Worm (Caenorhabditis elegans) whole organism, mixed stage, embryonic: ENCODE data around the gene lgc-54.

ENCODE experiments used
- M03D4.4 ChIP-seq: sonication (generic microtip); optimal IDR thresholded peaks from 2 replicates; lab custom pipeline; 2017; ENCODE audit warnings: mild to moderate bottlenecking, missing genetic modification characterization, missing compliant biosample characterization
- bed-3 ChIP-seq: fragments of 200-800 bp; sonication (Bioruptor generic); optimal IDR thresholded peaks from 3 replicates; lab custom pipeline; 2018; ENCODE audit warnings: mild to moderate bottlenecking, missing genetic modification characterization, moderate library complexity, missing compliant biosample characterization
- blmp-1 ChIP-seq: fragments of 150-350 bp; optimal IDR thresholded peaks from 2 replicates; lab custom pipeline; 2014; ENCODE audit warnings: missing biosample characterization, missing genetic modification characterization
- ceh-39 ChIP-seq: fragments of 150-350 bp; optimal IDR thresholded peaks from 2 replicates; lab custom pipeline; 2014; ENCODE audit warnings: missing biosample characterization, missing genetic modification characterization
- ceh-43 ChIP-seq: fragments of 200-800 bp; sonication (Bioruptor generic); optimal IDR thresholded peaks from 2 replicates; lab custom pipeline; 2018; ENCODE audit warnings: mild to moderate bottlenecking, missing genetic modification characterization, moderate library complexity, missing compliant biosample characterization
- ceh-83 ChIP-seq: fragments of 200-800 bp; sonication (Bioruptor generic); optimal IDR thresholded peaks from 2 replicates; lab custom pipeline; 2018; ENCODE audit warnings: mild to moderate bottlenecking, missing genetic modification characterization, missing compliant biosample characterization
- cnd-1 ChIP-seq: fragments of 200-800 bp; sonication (Bioruptor generic); optimal IDR thresholded peaks from 2 replicates; lab custom pipeline; 2018; ENCODE audit warnings: mild to moderate bottlenecking, missing genetic modification characterization, missing compliant biosample characterization
- elt-1 ChIP-seq: sonication (generic microtip); optimal IDR thresholded peaks from 2 replicates; lab custom pipeline; 2017; ENCODE audit warnings: missing genetic modification characterization, mild to moderate bottlenecking, missing compliant biosample characterization, antibody characterized with exemption, moderate library complexity, borderline replicate concordance; ENCODE audit not compliant: insufficient read depth
- elt-3 ChIP-seq: fragments of 150-350 bp; optimal IDR thresholded peaks from 2 replicates; lab custom pipeline; 2014; ENCODE audit warnings: missing biosample characterization, missing genetic modification characterization
- flh-1 ChIP-seq: fragments of 200-800 bp; sonication (Bioruptor generic); optimal IDR thresholded peaks from 2 replicates; lab custom pipeline; 2018; ENCODE audit warnings: mild to moderate bottlenecking, missing genetic modification characterization, moderate library complexity, missing compliant biosample characterization
- ham-2 ChIP-seq: fragments of 200-800 bp; sonication (Bioruptor generic); optimal IDR thresholded peaks from 2 replicates; lab custom pipeline; 2018; ENCODE audit warnings: mild to moderate bottlenecking, missing genetic modification characterization, missing compliant biosample characterization
- lin-13 ChIP-seq: fragments of 150-350 bp; optimal IDR thresholded peaks from 2 replicates; lab custom pipeline; 2014; ENCODE audit warnings: missing biosample characterization, missing genetic modification characterization
- lin-32 ChIP-seq: fragments of 200-800 bp; sonication (Bioruptor generic); optimal IDR thresholded peaks from 2 replicates; lab custom pipeline; 2018; ENCODE audit warnings: mild to moderate bottlenecking, missing genetic modification characterization, missing compliant biosample characterization
- lsy-2 ChIP-seq: fragments of 150-350 bp; optimal IDR thresholded peaks from 2 replicates; lab custom pipeline; 2014; ENCODE audit warnings: missing biosample characterization, missing genetic modification characterization
- mab-5 ChIP-seq: fragments of 150-350 bp; optimal IDR thresholded peaks from 2 replicates; lab custom pipeline; 2014; ENCODE audit warnings: missing biosample characterization, missing genetic modification characterization
- mep-1 ChIP-seq: fragments of 150-350 bp; optimal IDR thresholded peaks from 2 replicates; lab custom pipeline; 2017; ENCODE audit warnings: missing biosample characterization, missing genetic modification reagents, missing genetic modification characterization, inconsistent platforms
- nhr-2 ChIP-seq: fragments of 150-350 bp; optimal IDR thresholded peaks from 2 replicates; lab custom pipeline; 2014; ENCODE audit warnings: missing biosample characterization, missing genetic modification characterization
- nhr-28 ChIP-seq: fragments of 150-350 bp; optimal IDR thresholded peaks from 2 replicates; lab custom pipeline; 2014; ENCODE audit warnings: missing biosample characterization, missing genetic modification characterization
- nhr-76 ChIP-seq: sonication (generic microtip); optimal IDR thresholded peaks from 2 replicates; lab custom pipeline; 2017; ENCODE audit warnings: missing biosample characterization, missing genetic modification characterization
- pha-4 ChIP-seq: fragments of 150-350 bp; optimal IDR thresholded peaks from 2 replicates; lab custom pipeline; 2018; ENCODE audit warnings: missing biosample characterization, missing genetic modification reagents, missing genetic modification characterization
- sem-2 ChIP-seq: fragments of 200-800 bp; sonication (Bioruptor generic); optimal IDR thresholded peaks from 2 replicates; lab custom pipeline; 2018; ENCODE audit warnings: mild to moderate bottlenecking, missing genetic modification characterization, missing compliant biosample characterization
- sptf-1 ChIP-seq: sonication (generic microtip); optimal IDR thresholded peaks from 2 replicates; lab custom pipeline; 2017; ENCODE audit warnings: mild to moderate bottlenecking, missing genetic modification characterization, moderate library complexity, missing compliant biosample characterization
- tbx-8 ChIP-seq: fragments of 200-800 bp; sonication (Bioruptor generic); optimal IDR thresholded peaks from 2 replicates; lab custom pipeline; 2018; ENCODE audit warnings: mild to moderate bottlenecking, missing genetic modification characterization, moderate library complexity, missing compliant biosample characterization
- unc-120 ChIP-seq: sonication (generic microtip); optimal IDR thresholded peaks from 2 replicates; lab custom pipeline; 2017; ENCODE audit warnings: missing genetic modification characterization, missing compliant biosample characterization; ENCODE audit not compliant: poor library complexity, severe bottlenecking
- unc-39 ChIP-seq: fragments of 150-350 bp; optimal IDR thresholded peaks from 2 replicates; lab custom pipeline; 2014; ENCODE audit warnings: missing biosample characterization, missing genetic modification characterization
- unc-62 ChIP-seq: fragments of 150-350 bp; optimal IDR thresholded peaks from 2 replicates; lab custom pipeline; 2014; ENCODE audit warnings: missing biosample characterization, missing genetic modification reagents, missing genetic modification characterization
- zip-8 ChIP-seq: fragments of 150-350 bp; optimal IDR thresholded peaks from 2 replicates; lab custom pipeline; 2014; ENCODE audit warnings: missing biosample characterization, missing genetic modification characterization
- ztf-11 ChIP-seq: fragments of 150-350 bp; optimal IDR thresholded peaks from 2 replicates; lab custom pipeline; 2014; ENCODE audit warnings: missing biosample characterization, missing genetic modification characterization

lgc-54 gene

DNA sequence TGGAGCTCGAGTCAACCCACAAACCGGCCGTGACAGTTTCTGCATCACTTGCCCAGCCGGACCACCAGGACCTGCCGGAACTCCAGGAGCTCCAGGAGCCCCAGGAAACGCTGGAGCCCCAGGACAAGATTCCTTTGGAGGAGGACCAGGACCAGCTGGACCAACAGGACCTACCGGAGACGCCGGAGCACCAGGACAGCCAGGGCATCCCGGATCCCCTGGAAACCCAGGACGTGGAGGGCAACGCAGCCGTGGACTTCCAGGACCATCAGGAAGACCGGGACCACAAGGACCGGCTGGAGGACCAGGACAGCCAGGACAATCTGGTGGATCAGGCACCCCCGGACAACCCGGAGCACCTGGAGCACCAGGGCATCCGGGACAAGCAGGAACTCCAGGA lies 16.3 kb downstream of the lgc-54 start:
- TF ChIP-seq nhr-2 (tag; lab: Kevin White, UChicago) (no peak), unc-62 (GFP tag; lab: Kevin White, UChicago) (no peak), lin-32 (GFP tag; lab: Kevin White, UChicago) (no peak), flh-1 (GFP tag; lab: Kevin White, UChicago) (no peak)

DNA sequence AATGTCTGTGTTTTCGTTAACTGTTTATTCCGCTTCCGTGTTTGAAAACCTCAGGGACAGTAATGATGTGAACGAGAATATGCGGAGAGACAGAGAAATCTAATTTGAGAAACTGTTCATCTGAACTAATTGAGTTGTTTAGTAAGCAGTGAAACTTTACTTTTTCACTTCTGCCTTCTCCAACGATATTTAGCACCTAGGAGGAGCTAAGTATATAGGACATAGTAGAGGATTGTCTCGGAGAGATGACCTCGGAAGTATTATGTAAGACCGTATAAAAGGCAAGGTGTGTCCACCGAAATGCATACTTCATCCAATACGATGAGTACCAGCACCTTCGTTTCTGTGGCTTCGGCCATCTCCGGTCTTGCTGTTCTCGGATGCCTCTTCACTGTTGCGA lies 17.0 kb downstream of the lgc-54 start, which contains the start of gene col-141:
Gene col-141 (plus strand): TSS at position 301 of the 400 bp plus-strand sequence.
- TF ChIP-seq bed-3 (GFP tag; lab: Kevin White, UChicago) = no peak
- no peak for TF ChIP-seq lin-32 (GFP tag; lab: Kevin White, UChicago)
- TF ChIP-seq unc-62 (GFP tag; lab: Kevin White, UChicago) = no peak
- no peak for TF ChIP-seq elt-3 (tag; lab: Kevin White, UChicago)
- no peak for TF ChIP-seq lsy-2 (tag; lab: Kevin White, UChicago)
- TF ChIP-seq elt-1 (tag; lab: Kevin White, UChicago) = no peak
- TF ChIP-seq tbx-8 (GFP tag; lab: Kevin White, UChicago) = no peak
- TF ChIP-seq blmp-1 = no peak
- no peak for TF ChIP-seq ceh-39
- no peak for TF ChIP-seq mab-5 (tag; lab: Kevin White, UChicago)
- no peak for TF ChIP-seq nhr-28 (tag; lab: Kevin White, UChicago)
- TF ChIP-seq, all 35 proteins: peak for 0

DNA sequence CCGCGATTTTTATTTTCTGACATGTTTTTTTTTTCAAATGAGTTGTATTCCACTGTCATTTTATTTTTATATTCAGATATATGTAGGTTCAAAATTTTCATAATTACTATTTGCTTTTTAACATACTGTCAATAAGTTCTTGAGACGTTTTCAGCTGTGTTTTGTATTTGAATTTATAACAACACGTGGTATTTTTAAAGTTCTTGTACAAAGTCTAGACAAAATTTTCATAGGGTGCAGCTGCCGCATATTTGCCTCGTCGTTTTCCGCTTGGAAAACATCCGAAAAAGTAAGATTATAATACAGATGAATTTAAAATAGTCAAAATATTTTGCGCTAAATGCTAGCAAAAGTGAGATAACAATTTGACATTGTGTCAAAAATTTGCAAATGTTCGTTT lies 17.6 kb downstream of the lgc-54 start, which contains the start of gene dmsr-15:
Gene dmsr-15 (minus strand): TSS at position 101 of the 400 bp plus-strand sequence.
- no peak for TF ChIP-seq lin-32 (GFP tag; lab: Kevin White, UChicago)

DNA sequence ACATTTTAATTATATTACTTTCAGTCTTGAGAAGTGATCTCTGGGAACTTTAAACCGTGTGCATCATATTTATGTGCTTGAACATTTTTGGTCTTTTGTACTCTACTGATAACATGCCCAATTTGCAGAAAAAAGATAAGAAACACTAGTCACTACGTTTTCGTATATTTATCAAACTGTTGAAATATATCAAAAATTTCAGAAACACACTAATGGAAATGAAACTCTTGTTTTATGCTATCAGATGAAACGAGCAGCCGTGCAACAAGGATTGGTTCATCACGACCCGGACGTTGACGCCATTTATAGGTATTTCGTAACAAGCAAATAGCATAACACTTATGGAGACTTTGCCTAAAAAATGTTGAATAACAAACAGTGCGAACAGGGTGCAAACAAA lies 23.0 kb downstream of the lgc-54 start:
- TF ChIP-seq zip-8 = no peak
- no peak for TF ChIP-seq M03D4.4 (tag; lab: Kevin White, UChicago)
- TF ChIP-seq ham-2 (GFP tag; lab: Kevin White, UChicago) = no peak
- no peak for TF ChIP-seq unc-62 (GFP tag; lab: Kevin White, UChicago)
- TF ChIP-seq sptf-1 (tag; lab: Kevin White, UChicago) = no peak
- TF ChIP-seq ztf-11 = no peak
- no peak for TF ChIP-seq sem-2
- no peak for TF ChIP-seq unc-39
- TF ChIP-seq lin-13 = no peak
- TF ChIP-seq nhr-76 (tag; lab: Kevin White, UChicago) = no peak
- no peak for TF ChIP-seq cnd-1 (tag; lab: Kevin White, UChicago)
- TF ChIP-seq ceh-83 = no peak
- no peak for TF ChIP-seq elt-1 (tag; lab: Kevin White, UChicago)
- TF ChIP-seq lsy-2 (tag; lab: Kevin White, UChicago) = no peak
- TF ChIP-seq unc-120 (tag; lab: Kevin White, UChicago) = no peak
- no peak for TF ChIP-seq pha-4 (tag; lab: Kevin White, UChicago)
- TF ChIP-seq, all 35 proteins: peak for 0

DNA sequence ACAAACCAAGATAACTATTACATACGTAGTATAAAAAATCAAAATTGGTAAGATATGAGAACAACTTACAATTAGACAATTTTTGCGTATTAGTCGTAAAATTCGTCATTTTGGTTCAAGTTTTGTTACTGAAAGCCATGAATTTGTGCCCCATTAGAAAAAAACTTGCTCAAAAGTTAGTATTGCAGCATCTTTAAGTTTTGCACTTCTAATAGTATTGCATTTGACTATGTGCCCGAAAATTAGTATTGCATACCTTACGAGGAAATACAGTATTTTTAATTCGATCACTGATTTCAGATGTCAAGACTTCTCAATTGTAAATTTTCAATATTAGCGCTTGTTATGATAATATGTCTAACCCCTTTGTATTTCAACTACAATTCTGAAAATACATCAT lies 24.9 kb downstream of the lgc-54 start, which contains the start of gene T15B7.8:
Gene T15B7.8 (plus strand): TSS at position 301 of the 400 bp plus-strand sequence.
- TF ChIP-seq mab-5 (tag; lab: Kevin White, UChicago) (no peak), elt-1 (tag; lab: Kevin White, UChicago) (no peak)
- TF ChIP-seq, all 35 proteins: peak for 0

DNA sequence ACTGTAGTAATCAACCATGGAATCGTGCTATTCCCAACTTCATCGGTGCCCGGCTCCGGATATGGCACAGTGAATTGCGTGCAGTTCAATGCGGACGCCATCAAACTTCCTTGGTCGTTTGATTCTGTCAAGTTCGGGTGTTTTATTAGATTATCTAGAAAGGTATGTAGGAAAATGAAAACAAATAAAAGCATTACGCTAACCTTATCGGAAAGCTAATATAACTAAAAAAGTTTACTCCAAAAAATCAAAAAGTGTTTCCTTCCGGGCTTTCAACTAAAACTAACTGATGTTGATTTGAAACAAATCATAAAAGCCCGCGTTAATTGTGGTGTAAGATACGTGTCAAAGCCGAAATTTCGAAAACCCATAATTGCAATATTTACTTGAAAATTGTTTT lies 26.6 kb downstream of the lgc-54 start, which contains the start of gene dmsr-13:
Gene dmsr-13 (minus strand): TSS at position 101 of the 400 bp plus-strand sequence.
- TF ChIP-seq flh-1 (GFP tag; lab: Kevin White, UChicago) (no peak), ceh-83 (no peak), mep-1 (tag; lab: Kevin White, UChicago) (no peak), ceh-43 (GFP tag; lab: Kevin White, UChicago) (no peak), elt-1 (tag; lab: Kevin White, UChicago) (no peak)
